Fruit fly (Drosophila melanogaster) whole organism, embryonic: ENCODE data around the gene Paics.
A peak's percentile ranks its signal among the peaks of the same experiment; 100 is the strongest.

Experiments
- Ada2b ChIP-seq: fragments of 200-800 bp; sonication (Bioruptor generic); IDR thresholded peaks from 2 replicates; pipeline ENCODE4 v1.3.6; 2022; ENCODE audit warnings: missing biosample characterization, missing genetic modification characterization
- Bteb2 ChIP-seq: fragments of 200-800 bp; sonication (Bioruptor generic); optimal IDR thresholded peaks from 2 replicates; lab custom pipeline; 2016; ENCODE audit warnings: missing biosample characterization, missing genetic modification characterization
- CG10274 ChIP-seq: fragments of 200-800 bp; sonication (Bioruptor generic); optimal IDR thresholded peaks from 3 replicates; lab custom pipeline; 2017; ENCODE audit warnings: missing biosample characterization, mild to moderate bottlenecking, missing genetic modification characterization
- CG10462 ChIP-seq: fragments of 200-800 bp; sonication (Bioruptor generic); optimal IDR thresholded peaks from 2 replicates; lab custom pipeline; 2016; ENCODE audit warnings: missing biosample characterization, missing genetic modification characterization
- CG10654 ChIP-seq: fragments of 200-800 bp; sonication (Bioruptor generic); optimal IDR thresholded peaks from 2 replicates; lab custom pipeline; 2016; ENCODE audit warnings: missing biosample characterization, missing genetic modification characterization
- CG11093 ChIP-seq: fragments of 200-800 bp; sonication (Bioruptor generic); IDR thresholded peaks from 3 replicates; pipeline ENCODE4 v1.3.6; 2022; ENCODE audit warnings: missing biosample characterization, missing genetic modification characterization
- CG11560 ChIP-seq: fragments of 200-800 bp; sonication (Bioruptor generic); IDR thresholded peaks from 3 replicates; pipeline ENCODE4 v1.3.6; 2022; ENCODE audit warnings: missing biosample characterization, missing genetic modification characterization
- CG12219 ChIP-seq: fragments of 200-800 bp; sonication (Bioruptor generic); optimal IDR thresholded peaks from 3 replicates; lab custom pipeline; 2018; ENCODE audit warnings: missing biosample characterization, mild to moderate bottlenecking, missing genetic modification characterization
- CG13123 ChIP-seq: fragments of 200-800 bp; sonication (Bioruptor generic); optimal IDR thresholded peaks from 2 replicates; lab custom pipeline; 2016; ENCODE audit warnings: missing biosample characterization, missing genetic modification characterization
- CG17186 ChIP-seq: fragments of 200-800 bp; sonication (Bioruptor generic); optimal IDR thresholded peaks from 3 replicates; lab custom pipeline; 2017; ENCODE audit warnings: missing biosample characterization, missing genetic modification reagents, missing genetic modification characterization
- CG17385 ChIP-seq: fragments of 200-800 bp; sonication (Bioruptor generic); optimal IDR thresholded peaks from 3 replicates; lab custom pipeline; 2018; ENCODE audit warnings: missing biosample characterization, mild to moderate bottlenecking, missing genetic modification characterization
- CG3281 ChIP-seq: fragments of 200-800 bp; sonication (Bioruptor generic); optimal IDR thresholded peaks from 3 replicates; lab custom pipeline; 2017; ENCODE audit warnings: missing biosample characterization, mild to moderate bottlenecking, missing genetic modification characterization
- CG4820 ChIP-seq: fragments of 200-800 bp; sonication (Bioruptor generic); optimal IDR thresholded peaks from 3 replicates; lab custom pipeline; 2016; ENCODE audit warnings: missing biosample characterization, missing genetic modification characterization
- CG6175 ChIP-seq: fragments of 200-800 bp; sonication (Bioruptor generic); IDR thresholded peaks from 3 replicates; pipeline ENCODE4 v1.3.6; 2022; ENCODE audit warnings: missing biosample characterization, missing genetic modification characterization
- CG6791 ChIP-seq: fragments of 200-800 bp; sonication (Bioruptor generic); IDR thresholded peaks from 3 replicates; pipeline ENCODE4 v1.3.6; 2022; ENCODE audit warnings: missing biosample characterization, missing genetic modification characterization; ENCODE audit not compliant: partially characterized antibody
- CG7556 ChIP-seq: fragments of 200-800 bp; sonication (Bioruptor generic); optimal IDR thresholded peaks from 2 replicates; lab custom pipeline; 2017; ENCODE audit warnings: missing biosample characterization, mild to moderate bottlenecking, missing genetic modification characterization
- CG7745 ChIP-seq: fragments of 200-800 bp; sonication (Bioruptor generic); optimal IDR thresholded peaks from 2 replicates; lab custom pipeline; 2018; ENCODE audit warnings: missing biosample characterization, mild to moderate bottlenecking, missing genetic modification characterization, moderate library complexity
- CG8089 ChIP-seq: fragments of 200-800 bp; sonication (Bioruptor generic); optimal IDR thresholded peaks from 3 replicates; lab custom pipeline; 2016; ENCODE audit warnings: missing biosample characterization, missing genetic modification characterization
- CG8924 ChIP-seq: fragments of 200-800 bp; optimal IDR thresholded peaks from 3 replicates; lab custom pipeline; 2019; ENCODE audit warnings: missing biosample characterization, mild to moderate bottlenecking, missing genetic modification characterization, moderate library complexity
- Camta ChIP-seq: fragments of 200-800 bp; sonication (Bioruptor generic); optimal IDR thresholded peaks from 2 replicates; lab custom pipeline; 2016; ENCODE audit warnings: missing biosample characterization, missing genetic modification characterization
- Dp ChIP-seq: fragments of 200-800 bp; sonication (Bioruptor generic); optimal IDR thresholded peaks from 2 replicates; lab custom pipeline; 2018; ENCODE audit warnings: missing biosample characterization, mild to moderate bottlenecking, missing genetic modification characterization, moderate library complexity
- Elba2 ChIP-seq: fragments of 200-800 bp; sonication (Bioruptor generic); optimal IDR thresholded peaks from 3 replicates; lab custom pipeline; 2016; ENCODE audit warnings: missing biosample characterization, missing genetic modification characterization
- H15 ChIP-seq: fragments of 200-800 bp; sonication (Bioruptor generic); IDR thresholded peaks from 3 replicates; pipeline ENCODE4 v1.3.6; 2022; ENCODE audit warnings: missing biosample characterization, missing genetic modification characterization
- Hmx ChIP-seq: fragments of 200-800 bp; sonication (Bioruptor generic); optimal IDR thresholded peaks from 2 replicates; lab custom pipeline; 2016; ENCODE audit warnings: missing biosample characterization, missing genetic modification characterization
- Nf-YB ChIP-seq: fragments of 200-800 bp; sonication (Bioruptor generic); optimal IDR thresholded peaks from 3 replicates; lab custom pipeline; 2019; ENCODE audit warnings: missing biosample characterization, mild to moderate bottlenecking, missing genetic modification characterization, moderate library complexity
- Sin3A ChIP-seq: fragments of >200 bp; optimal IDR thresholded peaks from 2 replicates; lab custom pipeline; 2018
- Vsx1 ChIP-seq: fragments of 200-800 bp; sonication (Bioruptor generic); optimal IDR thresholded peaks from 2 replicates; lab custom pipeline; 2017; ENCODE audit warnings: missing biosample characterization, mild to moderate bottlenecking, missing genetic modification characterization, missing genetic modification reagents
- YL-1 ChIP-seq: fragments of 200-800 bp; sonication (Bioruptor generic); optimal IDR thresholded peaks from 3 replicates; lab custom pipeline; 2017; ENCODE audit warnings: missing biosample characterization, mild to moderate bottlenecking, missing genetic modification characterization
- ap ChIP-seq: fragments of 200-800 bp; sonication (Bioruptor generic); IDR thresholded peaks from 2 replicates; pipeline ENCODE4 v1.3.6; 2022; ENCODE audit warnings: missing biosample characterization, missing genetic modification characterization
- ase ChIP-seq: fragments of 200-800 bp; sonication (Bioruptor generic); IDR thresholded peaks from 3 replicates; pipeline ENCODE4 v1.3.6; 2022; ENCODE audit warnings: missing biosample characterization, missing genetic modification characterization
- bowl ChIP-seq: fragments of 200-800 bp; sonication (Bioruptor generic); IDR thresholded peaks from 2 replicates; pipeline ENCODE4 v1.3.6; 2022; ENCODE audit warnings: missing biosample characterization, missing genetic modification characterization
- caup ChIP-seq: fragments of 200-800 bp; sonication (Bioruptor generic); optimal IDR thresholded peaks from 3 replicates; lab custom pipeline; 2017; ENCODE audit warnings: missing biosample characterization, mild to moderate bottlenecking, missing genetic modification characterization, moderate library complexity; ENCODE audit not compliant: severe bottlenecking
- cg ChIP-seq: fragments of 200-800 bp; sonication (Bioruptor generic); optimal IDR thresholded peaks from 3 replicates; lab custom pipeline; 2019; ENCODE audit warnings: missing biosample characterization, mild to moderate bottlenecking, missing genetic modification characterization, moderate library complexity
- chm ChIP-seq: fragments of 200-800 bp; sonication (Bioruptor generic); IDR thresholded peaks from 2 replicates; pipeline ENCODE4 v1.3.6; 2022; ENCODE audit warnings: missing biosample characterization, missing genetic modification characterization
- cwo ChIP-seq: fragments of 200-800 bp; sonication (Bioruptor generic); optimal IDR thresholded peaks from 3 replicates; lab custom pipeline; 2017; ENCODE audit warnings: missing biosample characterization, missing genetic modification characterization, mild to moderate bottlenecking, moderate library complexity, missing genetic modification reagents
- gsb ChIP-seq: fragments of 200-800 bp; sonication (Bioruptor generic); IDR thresholded peaks from 2 replicates; pipeline ENCODE4 v1.3.6; 2022; ENCODE audit warnings: missing biosample characterization, missing genetic modification characterization
- hkb ChIP-seq, 2 experiments: fragments of 200-800 bp in 1 of 2; fragments of >200 bp in 1 of 2; sonication (Bioruptor generic) in 1 of 2; IDR thresholded peaks in 1 of 2; optimal IDR thresholded peaks in 1 of 2; 2 replicates each; pipeline versions ENCODE4 v1.3.6 to Lab custom; 2017 to 2022; ENCODE audit warnings: missing biosample characterization in 1 of 2, missing genetic modification characterization in 1 of 2
- ind ChIP-seq: fragments of 200-800 bp; sonication (Bioruptor generic); optimal IDR thresholded peaks from 3 replicates; lab custom pipeline; 2016; ENCODE audit warnings: missing biosample characterization, missing genetic modification characterization
- nerfin-1 ChIP-seq: fragments of 200-800 bp; sonication (Bioruptor generic); optimal IDR thresholded peaks from 3 replicates; lab custom pipeline; 2019; ENCODE audit warnings: missing biosample characterization, mild to moderate bottlenecking, missing genetic modification characterization, moderate library complexity
- oc ChIP-seq: fragments of 200-800 bp; sonication (Bioruptor generic); optimal IDR thresholded peaks from 2 replicates; lab custom pipeline; 2018; ENCODE audit warnings: missing biosample characterization, mild to moderate bottlenecking, missing genetic modification characterization, moderate library complexity
- pb ChIP-seq: fragments of 200-800 bp; sonication (Bioruptor generic); optimal IDR thresholded peaks from 3 replicates; lab custom pipeline; 2016; ENCODE audit warnings: missing biosample characterization, missing genetic modification characterization
- rib ChIP-seq: fragments of 200-800 bp; sonication (Bioruptor generic); IDR thresholded peaks from 2 replicates; pipeline ENCODE4 v1.3.6; 2022; ENCODE audit warnings: missing biosample characterization, missing genetic modification characterization
- schlank ChIP-seq: fragments of 200-800 bp; sonication (Bioruptor generic); optimal IDR thresholded peaks from 2 replicates; lab custom pipeline; 2018; ENCODE audit warnings: missing biosample characterization, mild to moderate bottlenecking, missing genetic modification characterization
- seq ChIP-seq: fragments of 200-800 bp; sonication (Bioruptor generic); IDR thresholded peaks from 2 replicates; pipeline ENCODE4 v1.3.6; 2022; ENCODE audit warnings: missing biosample characterization, missing genetic modification characterization
- stc ChIP-seq: fragments of 200-800 bp; sonication (Bioruptor generic); IDR thresholded peaks from 2 replicates; pipeline ENCODE4 v1.3.6; 2022; ENCODE audit warnings: missing biosample characterization, missing genetic modification characterization
- trh ChIP-seq: fragments of 200-800 bp; sonication (Bioruptor generic); optimal IDR thresholded peaks from 2 replicates; lab custom pipeline; 2016; ENCODE audit warnings: missing biosample characterization, missing genetic modification characterization
- vfl ChIP-seq: fragments of 200-800 bp; sonication (Bioruptor generic); optimal IDR thresholded peaks from 2 replicates; lab custom pipeline; 2016; ENCODE audit warnings: missing biosample characterization, missing genetic modification characterization
- wdn ChIP-seq: fragments of 200-800 bp; sonication (Bioruptor generic); IDR thresholded peaks from 2 replicates; pipeline ENCODE4 v1.3.6; 2022; ENCODE audit warnings: missing biosample characterization, missing genetic modification characterization
- wor ChIP-seq: fragments of 200-800 bp; sonication (Bioruptor generic); IDR thresholded peaks from 2 replicates; pipeline ENCODE4 v1.3.6; 2022; ENCODE audit warnings: missing biosample characterization, missing genetic modification characterization

The Paics gene

dm6 chrX:12755600-12756373, 4.6 kb downstream of the Paics start (continued):
- no peak for TF ChIP-seq CG12219 (GFP tag; lab: Kevin White, UChicago)
- TF ChIP-seq CG17385 (GFP tag; lab: Kevin White, UChicago), result peak; percentile 50
- peak; percentile 17 for TF ChIP-seq Hmx (GFP tag; lab: Kevin White, UChicago)
- peak; percentile 74 for TF ChIP-seq wdn
- peak; percentile 70 for TF ChIP-seq seq (GFP tag; lab: Robert Waterston, UW)
- peak; percentile 56 for TF ChIP-seq Bteb2 (GFP tag; lab: Kevin White, UChicago)
- peak; percentile 33 for TF ChIP-seq cwo (GFP tag; lab: Kevin White, UChicago)
- no peak for TF ChIP-seq chm
- peak; percentile 66 for TF ChIP-seq Nf-YB (GFP tag; lab: Kevin White, UChicago)
- TF ChIP-seq CG17186 (GFP tag; lab: Kevin White, UChicago), result no peak
- peak; percentile 67 for TF ChIP-seq CG10274 (GFP tag; lab: Kevin White, UChicago)
- peak; percentile 90 for TF ChIP-seq CG7556 (GFP tag; lab: Kevin White, UChicago)
- no peak for TF ChIP-seq hkb (optimal IDR thresholded peaks at IDR 0.05; lab: Kevin White, UChicago)
- peak; percentile 61 for TF ChIP-seq hkb (GFP tag; IDR thresholded peaks at IDR 0.05; lab: Robert Waterston, UW)
- peak; percentile 86; the same call in 2 of the 3 replicates for TF ChIP-seq CG6175
- TF ChIP-seq Camta, result no peak
- TF ChIP-seq CG4820 (GFP tag; lab: Kevin White, UChicago), result peak; percentile 45
- peak; percentile 82 for TF ChIP-seq CG8924 (tag; lab: Kevin White, UChicago)
- peak; percentile 70; the same call in 2 of the 3 replicates for TF ChIP-seq CG11560 (tag; lab: Robert Waterston, UW)
- TF ChIP-seq schlank (tag; lab: Kevin White, UChicago), result no peak
- no peak for TF ChIP-seq CG8089 (GFP tag; lab: Kevin White, UChicago)
- peak; percentile 63; the same call in 1 of the 2 replicates for TF ChIP-seq stc
- no peak for TF ChIP-seq cg (GFP tag; lab: Kevin White, UChicago)
- TF ChIP-seq Dp (GFP tag; lab: Kevin White, UChicago), result no peak
- no peak for TF ChIP-seq Elba2 (GFP tag; lab: Kevin White, UChicago)
- TF ChIP-seq CG13123 (GFP tag; lab: Kevin White, UChicago), result peak; percentile 28

- no peak for TF ChIP-seq trh (GFP tag; lab: Kevin White, UChicago)
- peak; percentile 61 for TF ChIP-seq ap (GFP tag; lab: Robert Waterston, UW)
- TF ChIP-seq vfl (GFP tag; lab: Kevin White, UChicago), result peak; percentile 40
- peak; percentile 81 for TF ChIP-seq gsb
- TF ChIP-seq CG7745 (tag; lab: Kevin White, UChicago), result no peak
- no peak for TF ChIP-seq oc (tag; lab: Kevin White, UChicago)
- peak; percentile 92 for TF ChIP-seq rib (GFP tag; lab: Robert Waterston, UW)
- TF ChIP-seq wor (GFP tag; lab: Robert Waterston, UW), result peak; percentile 40; the same call in 1 of the 2 replicates
- TF ChIP-seq CG3281, result peak; percentile 82
- TF ChIP-seq CG10654 (GFP tag; lab: Kevin White, UChicago), result peak; percentile 8
- no peak for TF ChIP-seq CG6791 (GFP tag; lab: Robert Waterston, UW)
- no peak for TF ChIP-seq CG10462
- TF ChIP-seq bowl (GFP tag; lab: Robert Waterston, UW), result peak; percentile 65; the same call in 1 of the 2 replicates
- peak; percentile 13 for TF ChIP-seq nerfin-1 (tag; lab: Kevin White, UChicago)
- peak; percentile 58; the same call in 1 of the 3 replicates for TF ChIP-seq ase (GFP tag; lab: Robert Waterston, UW)
- TF ChIP-seq pb (GFP tag; lab: Kevin White, UChicago), result peak; percentile 40
- TF ChIP-seq Ada2b (GFP tag; lab: Robert Waterston, UW), result peak; percentile 78
- no peak for TF ChIP-seq YL-1
- peak; percentile 62 for TF ChIP-seq H15
- TF ChIP-seq Sin3A (lab: Kevin White, UChicago), result no peak
- TF ChIP-seq CG11093 (GFP tag; lab: Robert Waterston, UW), result 0 out of 3 replicates have a peak, but pooled peaks have one; percentile 22
- TF ChIP-seq caup (GFP tag; lab: Kevin White, UChicago), result peak; percentile 41
- TF ChIP-seq Vsx1 (GFP tag; lab: Kevin White, UChicago), result no peak
- TF ChIP-seq ind (GFP tag; lab: Kevin White, UChicago), result peak; percentile 64
These were observed 5.3 kb downstream of the Paics start for dm6 chrX:12755017-12755563.
